Worm (Caenorhabditis elegans): Measurements from ENCODE around the gene jtr-1.

ce11 chrIV:1388079-1388478, 32.6 kb upstream of the jtr-1 start:
- TF ChIP-seq lin-13 (tag; optimal IDR thresholded peaks at IDR 0.05) = peak; percentile 3
- TF ChIP-seq nhr-237 (tag; optimal IDR thresholded peaks at IDR 0.05) = no peak
- TF ChIP-seq ztf-11 (tag; optimal IDR thresholded peaks at IDR 0.05) = no peak
- TF ChIP-seq unc-39 (tag; optimal IDR thresholded peaks at IDR 0.05) = no peak
- TF ChIP-seq flh-1 (GFP tag; optimal IDR thresholded peaks at IDR 0.05) = peak; percentile 67
- TF ChIP-seq lsy-2 (tag; optimal IDR thresholded peaks at IDR 0.05) = no peak
- peak; percentile 82 for TF ChIP-seq ceh-83 (GFP tag; optimal IDR thresholded peaks at IDR 0.05)
- no peak for TF ChIP-seq mep-1 (tag; optimal IDR thresholded peaks at IDR 0.05)

Measured in whole organism, mixed stage, embryonic.